Worm (Caenorhabditis elegans) whole organism, L2 larva: ENCODE results near the gene H40L08.7.

Source experiments
- ZK546.5 ChIP-seq: sonication (generic microtip); optimal IDR thresholded peaks from 2 replicates; lab custom pipeline; 2017; ENCODE audit warnings: missing biosample characterization, missing genetic modification characterization
- nhr-23 ChIP-seq: fragments of 150-350 bp; optimal IDR thresholded peaks from 2 replicates; lab custom pipeline; 2014; ENCODE audit warnings: missing biosample characterization, missing genetic modification reagents, missing genetic modification characterization
- nhr-6 ChIP-seq: fragments of 150-350 bp; optimal IDR thresholded peaks from 2 replicates; lab custom pipeline; 2014; ENCODE audit warnings: missing biosample characterization, missing genetic modification characterization
- skn-1 ChIP-seq: sonication (generic microtip); optimal IDR thresholded peaks from 2 replicates; lab custom pipeline; 2017; ENCODE audit warnings: missing biosample characterization, missing genetic modification characterization
- sma-9 ChIP-seq, 2 experiments: fragments of 150-350 bp in 1 of 2; sonication (generic microtip) in 1 of 2; optimal IDR thresholded peaks; 2 replicates each; lab custom pipeline; 2014 to 2016; ENCODE audit warnings: missing genetic modification characterization in 2 of 2, mild to moderate bottlenecking in 1 of 2, missing biosample characterization in 1 of 2, missing compliant biosample characterization in 1 of 2, missing genetic modification reagents in 1 of 2, moderate library complexity in 1 of 2
- snpc-4 ChIP-seq: fragments of 150-350 bp; optimal IDR thresholded peaks from 2 replicates; lab custom pipeline; 2014; ENCODE audit warnings: missing biosample characterization, missing genetic modification characterization
- unc-39 ChIP-seq: fragments of 150-350 bp; optimal IDR thresholded peaks from 2 replicates; lab custom pipeline; 2014; ENCODE audit warnings: missing biosample characterization, missing genetic modification characterization
- unc-62 ChIP-seq: fragments of 150-350 bp; optimal IDR thresholded peaks from 2 replicates; lab custom pipeline; 2014; ENCODE audit warnings: missing biosample characterization, missing genetic modification reagents, missing genetic modification characterization
- zag-1 ChIP-seq: fragments of 150-350 bp; optimal IDR thresholded peaks from 2 replicates; lab custom pipeline; 2014; ENCODE audit warnings: missing biosample characterization, missing genetic modification characterization

- no peak for TF ChIP-seq sma-9 (GFP tag; optimal IDR thresholded peaks at IDR 0.05; lab: Kevin White, UChicago)
- TF ChIP-seq sma-9 (tag; optimal IDR thresholded peaks at IDR 0.05; lab: Kevin White, UChicago), result no peak
- no peak for TF ChIP-seq nhr-6
- no peak for TF ChIP-seq skn-1 (tag; lab: Kevin White, UChicago)
- no peak for TF ChIP-seq unc-62 (GFP tag; lab: Kevin White, UChicago)
- no peak for TF ChIP-seq unc-39 (tag; lab: Kevin White, UChicago)
- TF ChIP-seq snpc-4 (tag; lab: Kevin White, UChicago), result no peak
- no peak for TF ChIP-seq zag-1
- TF ChIP-seq nhr-23, result no peak
- TF ChIP-seq ZK546.5 (tag; lab: Kevin White, UChicago), result no peak
Observed at ce11 chrX:15057900-15058299, 19.6 kb downstream of the H40L08.7 start.
